Worm (Caenorhabditis elegans): ENCODE results near the gene flp-13.

- TF ChIP-seq dao-5 (tag; optimal IDR thresholded peaks at IDR 0.05) (no peak), him-1 (tag; optimal IDR thresholded peaks at IDR 0.05) (no peak), W03F9.2 (tag; optimal IDR thresholded peaks at IDR 0.05) (no peak)
Measured at ce11 chrIV:7743539-7743938, 45.3 kb upstream of the flp-13 start, which contains the start of gene npr-35.
